Worm (Caenorhabditis elegans) whole organism, L4 larva: Measurements from ENCODE around the gene sru-2.

Experiments
- aly-2 ChIP-seq: sonication (generic microtip); optimal IDR thresholded peaks from 2 replicates; lab custom pipeline; 2018; ENCODE audit warnings: missing biosample characterization, missing genetic modification characterization
- daf-12 ChIP-seq: fragments of 150-350 bp; optimal IDR thresholded peaks from 2 replicates; lab custom pipeline; 2014; ENCODE audit warnings: missing biosample characterization, missing genetic modification reagents, missing genetic modification characterization
- dmd-8 ChIP-seq: fragments of 200-800 bp; sonication (Bioruptor generic); IDR thresholded peaks from 2 replicates; pipeline ENCODE4 v1.3.6; 2022; ENCODE audit warnings: missing genetic modification characterization, missing compliant biosample characterization
- egl-27 ChIP-seq: sonication (generic microtip); optimal IDR thresholded peaks from 3 replicates; lab custom pipeline; 2017; ENCODE audit warnings: missing biosample characterization, missing genetic modification reagents, missing genetic modification characterization
- hif-1 ChIP-seq, 2 experiments: sonication (generic microtip); optimal IDR thresholded peaks; 2 replicates each; lab custom pipeline; 2016 to 2017; ENCODE audit warnings: missing compliant biosample characterization in 2 of 2, missing genetic modification characterization in 2 of 2, missing genetic modification reagents in 2 of 2, missing genotype in 2 of 2, mild to moderate bottlenecking in 1 of 2
- jun-1 ChIP-seq: fragments of 150-350 bp; optimal IDR thresholded peaks from 2 replicates; lab custom pipeline; 2014; ENCODE audit warnings: missing biosample characterization, missing genetic modification reagents, missing genetic modification characterization
- lir-3 ChIP-seq: sonication (generic microtip); optimal IDR thresholded peaks from 2 replicates; lab custom pipeline; 2016; ENCODE audit warnings: mild to moderate bottlenecking, missing genetic modification characterization, missing compliant biosample characterization
- nhr-111 ChIP-seq: fragments of 200-800 bp; sonication (Bioruptor generic); optimal IDR thresholded peaks from 2 replicates; lab custom pipeline; 2018; ENCODE audit warnings: mild to moderate bottlenecking, missing genetic modification characterization, missing compliant biosample characterization
- nhr-77 ChIP-seq: fragments of 150-350 bp; optimal IDR thresholded peaks from 2 replicates; lab custom pipeline; 2014; ENCODE audit warnings: missing biosample characterization, missing genetic modification characterization
- pqm-1 ChIP-seq: sonication (generic microtip); optimal IDR thresholded peaks from 2 replicates; lab custom pipeline; 2017; ENCODE audit warnings: missing biosample characterization, missing genetic modification characterization
- unc-62 ChIP-seq, 3 experiments: fragments of 150-350 bp in 1 of 3; sonication (generic microtip); optimal IDR thresholded peaks in 2 of 3; peaks in 1 of 3; 1 replicate in 1 of 3; 2 replicates in 2 of 3; lab custom pipeline; 2014 to 2017; ENCODE audit warnings: missing biosample characterization in 3 of 3, missing genetic modification characterization in 3 of 3, missing genetic modification reagents in 3 of 3, missing genotype in 1 of 3

DNA sequence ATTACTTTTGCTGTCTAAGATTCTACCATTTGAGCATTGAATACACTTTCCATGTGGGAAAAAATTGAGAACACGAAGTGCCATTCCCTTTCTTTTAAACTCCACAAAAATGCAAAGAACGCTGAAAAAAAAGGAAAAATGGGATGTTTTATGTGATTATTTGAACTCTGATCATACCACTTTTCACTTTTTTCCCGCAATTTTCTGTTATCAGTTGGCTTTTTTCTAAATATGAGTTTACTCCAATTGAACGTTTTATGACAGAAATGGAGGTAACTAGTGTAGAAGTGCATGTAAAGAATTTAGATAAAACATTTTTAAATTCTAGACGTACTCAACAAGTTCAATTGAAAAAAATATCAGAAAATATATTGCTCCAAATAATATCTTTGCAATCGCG lies 44.7 kb upstream of the sru-2 start:
- TF ChIP-seq dmd-8 (GFP tag; lab: Robert Waterston, UW) (no peak), hif-1 (tag; optimal IDR thresholded peaks at IDR 0.05; lab: Kevin White, UChicago) (no peak), jun-1 (tag; lab: Kevin White, UChicago) (no peak), unc-62 (GFP tag; optimal IDR thresholded peaks at IDR 0.05 in 1 of 2; lab: Kevin White, UChicago) (no peak), unc-62 (tag; optimal IDR thresholded peaks at IDR 0.05; lab: Kevin White, UChicago) (no peak), nhr-111 (GFP tag; lab: Kevin White, UChicago) (no peak), aly-2 (tag; lab: Kevin White, UChicago) (no peak), pqm-1 (tag; lab: Kevin White, UChicago) (peak; percentile 6), daf-12 (tag; lab: Kevin White, UChicago) (no peak), lir-3 (tag; lab: Kevin White, UChicago) (no peak), egl-27 (no peak), nhr-77 (peak; percentile 37)
